Fruit fly (Drosophila melanogaster): ENCODE data around the gene ATP6AP2.
A peak's percentile ranks its signal among the peaks of the same experiment; 100 is the strongest.

ATP6AP2 gene

DNA sequence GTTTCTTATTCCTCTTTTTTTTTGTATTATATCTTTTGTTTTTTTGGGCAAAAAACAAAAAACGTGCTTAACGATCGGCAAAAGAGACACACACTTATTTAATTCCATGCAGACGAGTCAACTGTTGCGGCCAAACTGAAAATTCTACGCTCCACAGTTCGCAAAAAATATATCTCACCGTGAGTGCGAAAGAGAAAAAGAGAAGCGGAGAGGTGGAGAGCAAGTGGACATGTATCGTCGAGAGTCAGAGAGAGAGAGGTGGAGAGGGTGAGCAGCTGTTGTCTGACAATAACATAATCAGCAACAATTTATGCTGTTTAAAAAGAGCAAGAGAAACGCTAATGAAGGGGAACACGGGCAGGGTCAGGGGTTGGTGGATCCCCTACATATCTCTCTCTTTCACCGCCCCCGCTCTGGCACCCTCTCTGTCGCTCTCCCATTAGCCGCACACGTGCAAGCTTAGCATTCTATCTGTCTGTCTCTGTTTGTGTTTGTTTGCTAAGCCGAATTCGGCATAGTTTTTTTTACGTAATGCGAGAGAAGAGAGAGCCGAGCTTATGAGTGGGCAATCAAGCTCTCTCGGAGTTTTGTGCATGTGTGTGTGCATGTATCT lies 33.6 kb upstream of the ATP6AP2 start (continued):
- TF ChIP-seq CG8290 (GFP tag; optimal IDR thresholded peaks at IDR 0.05) (no peak), CG8290 (tag; optimal IDR thresholded peaks at IDR 0.05) (peak in 1 of 2 experiments; percentile 31), Hmr (GFP tag; optimal IDR thresholded peaks at IDR 0.05) (no peak), CG6272 (GFP tag; IDR thresholded peaks at IDR 0.05) (no peak), crp (GFP tag; optimal IDR thresholded peaks at IDR 0.05) (peak in 1 of 2 experiments; percentile 49), gfzf (GFP tag; optimal IDR thresholded peaks at IDR 0.05) (no peak), Hsf (GFP tag; optimal IDR thresholded peaks at IDR 0.05) (no peak), bbx (GFP tag; IDR thresholded peaks at IDR 0.05; ENCODE audit: partially characterized antibody) (no peak), lola (GFP tag; optimal IDR thresholded peaks at IDR 0.05) (no peak), bigmax (GFP tag; optimal IDR thresholded peaks at IDR 0.05) (no peak), CG32767 (GFP tag; IDR thresholded peaks at IDR 0.05) (no peak), CG15011 (GFP tag; optimal IDR thresholded peaks at IDR 0.05) (no peak), CG13287 (GFP tag; IDR thresholded peaks at IDR 0.05; ENCODE audit: partially characterized antibody) (peak; percentile 63), peb (GFP tag; IDR thresholded peaks at IDR 0.05) (no peak), Taf1 (GFP tag; IDR thresholded peaks at IDR 0.05) (no peak), CTCF (GFP tag; optimal IDR thresholded peaks at IDR 0.05) (no peak), Dad (GFP tag; optimal IDR thresholded peaks at IDR 0.05) (no peak), CG31365 (tag; optimal IDR thresholded peaks at IDR 0.05) (no peak), trh (GFP tag; optimal IDR thresholded peaks at IDR 0.05) (no peak), CG3163 (GFP tag; optimal IDR thresholded peaks at IDR 0.05) (peak; percentile 97), HLH54F (GFP tag; optimal IDR thresholded peaks at IDR 0.05) (no peak), CG18011 (GFP tag; optimal IDR thresholded peaks at IDR 0.05) (no peak), CG3847 (GFP tag; IDR thresholded peaks at IDR 0.05) (no peak), CG15601 (tag; optimal IDR thresholded peaks at IDR 0.05) (no peak), Opbp (GFP tag; IDR thresholded peaks at IDR 0.05; ENCODE audit: partially characterized antibody) (no peak), CG4404 (GFP tag; IDR thresholded peaks at IDR 0.05) (no peak), HmgD (GFP tag; optimal IDR thresholded peaks at IDR 0.05) (no peak), nau (GFP tag; optimal IDR thresholded peaks at IDR 0.05) (peak; percentile 76), Awh (GFP tag; IDR thresholded peaks at IDR 0.05) (peak; percentile 96), CG10543 (GFP tag; optimal IDR thresholded peaks at IDR 0.05) (peak; percentile 37), ro (GFP tag; IDR thresholded peaks at IDR 0.05) (no peak), Mad (GFP tag; optimal IDR thresholded peaks at IDR 0.05) (no peak), CG1602 (GFP tag; optimal IDR thresholded peaks at IDR 0.05) (no peak), CG6791 (GFP tag; IDR thresholded peaks at IDR 0.05; ENCODE audit: partially characterized antibody) (no peak), CG31388 (GFP tag; optimal IDR thresholded peaks at IDR 0.05) (no peak), CG11247 (GFP tag; IDR thresholded peaks at IDR 0.05) (no peak), CG42726 (GFP tag; IDR thresholded peaks at IDR 0.05; ENCODE audit: partially characterized antibody) (no peak), CG12155 (GFP tag; optimal IDR thresholded peaks at IDR 0.05) (no peak), CG2875 (GFP tag; optimal IDR thresholded peaks at IDR 0.05) (no peak), wek (GFP tag; optimal IDR thresholded peaks at IDR 0.05) (no peak), CG1647 (GFP tag; optimal IDR thresholded peaks at IDR 0.05) (no peak), CG8359 (GFP tag; optimal IDR thresholded peaks at IDR 0.05; ENCODE audit: borderline replicate concordance) (no peak), CG14965 (GFP tag; optimal IDR thresholded peaks at IDR 0.05; ENCODE audit: borderline replicate concordance) (no peak), Ets65A (GFP tag) (peak; percentile 1), CG7928 (GFP tag; optimal IDR thresholded peaks at IDR 0.05) (no peak), CG7786 (GFP tag; optimal IDR thresholded peaks at IDR 0.05) (no peak), CG10274 (GFP tag; optimal IDR thresholded peaks at IDR 0.05) (no peak), sr (GFP tag; IDR thresholded peaks at IDR 0.05) (peak; percentile 90), CG2889 (GFP tag; IDR thresholded peaks at IDR 0.05) (no peak), dysf (GFP tag; IDR thresholded peaks at IDR 0.05) (no peak), dpn (GFP tag; optimal IDR thresholded peaks at IDR 0.05) (no peak)
